Fruit fly (Drosophila melanogaster) whole organism, embryonic: ENCODE measurements around the gene sob.

Experiments used
- Atf6 ChIP-seq: fragments of 200-800 bp; sonication (Bioruptor generic); IDR thresholded peaks from 2 replicates; pipeline ENCODE4 v1.3.6; 2022; ENCODE audit warnings: missing biosample characterization, missing genetic modification characterization
- BtbVII ChIP-seq: fragments of 200-800 bp; sonication (Bioruptor generic); optimal IDR thresholded peaks from 3 replicates; lab custom pipeline; 2017; ENCODE audit warnings: missing biosample characterization, mild to moderate bottlenecking, missing genetic modification characterization
- C15 ChIP-seq: fragments of 200-800 bp; sonication (Bioruptor generic); IDR thresholded peaks from 3 replicates; pipeline ENCODE4 v1.3.6; 2022; ENCODE audit warnings: missing biosample characterization, missing genetic modification characterization
- CG13287 ChIP-seq: fragments of 200-800 bp; sonication (Bioruptor generic); IDR thresholded peaks from 2 replicates; pipeline ENCODE4 v1.3.6; 2022; ENCODE audit warnings: missing biosample characterization, missing genetic modification characterization; ENCODE audit not compliant: partially characterized antibody
- CG14014 ChIP-seq: fragments of 200-800 bp; sonication (Bioruptor generic); IDR thresholded peaks from 2 replicates; pipeline ENCODE4 v1.3.6; 2022; ENCODE audit warnings: missing biosample characterization, missing genetic modification characterization
- CG15011 ChIP-seq: fragments of 200-800 bp; sonication (Bioruptor generic); optimal IDR thresholded peaks from 3 replicates; lab custom pipeline; 2018; ENCODE audit warnings: missing biosample characterization, mild to moderate bottlenecking, missing genetic modification characterization
- CG1603 ChIP-seq: fragments of 200-800 bp; sonication (Bioruptor generic); optimal IDR thresholded peaks from 2 replicates; lab custom pipeline; 2019; ENCODE audit warnings: missing biosample characterization, mild to moderate bottlenecking, missing genetic modification characterization, moderate library complexity
- CG1647 ChIP-seq: fragments of 200-800 bp; sonication (Bioruptor generic); optimal IDR thresholded peaks from 3 replicates; lab custom pipeline; 2016; ENCODE audit warnings: missing biosample characterization, missing genetic modification characterization
- CG17912 ChIP-seq: fragments of 200-800 bp; sonication (Bioruptor generic); optimal IDR thresholded peaks from 2 replicates; lab custom pipeline; 2018; ENCODE audit warnings: missing biosample characterization, mild to moderate bottlenecking, missing genetic modification characterization
- CG18599 ChIP-seq: fragments of 200-800 bp; sonication (Bioruptor generic); optimal IDR thresholded peaks from 3 replicates; lab custom pipeline; 2017; ENCODE audit warnings: missing biosample characterization, missing genetic modification characterization, mild to moderate bottlenecking, moderate library complexity, missing genetic modification reagents
- CG31441 ChIP-seq: fragments of 200-800 bp; sonication (Bioruptor generic); IDR thresholded peaks from 2 replicates; pipeline ENCODE4 v1.3.6; 2022; ENCODE audit warnings: missing biosample characterization, missing genetic modification characterization
- CG34376 ChIP-seq: fragments of 200-800 bp; sonication (Bioruptor generic); optimal IDR thresholded peaks from 2 replicates; lab custom pipeline; 2018; ENCODE audit warnings: missing biosample characterization, mild to moderate bottlenecking, missing genetic modification characterization
- CG3847 ChIP-seq: fragments of 200-800 bp; sonication (Bioruptor generic); IDR thresholded peaks from 2 replicates; pipeline ENCODE4 v1.3.6; 2022; ENCODE audit warnings: missing biosample characterization, missing genetic modification characterization
- CG42726 ChIP-seq: fragments of 200-800 bp; sonication (Bioruptor generic); IDR thresholded peaks from 2 replicates; pipeline ENCODE4 v1.3.6; 2022; ENCODE audit warnings: missing biosample characterization, missing genetic modification characterization; ENCODE audit not compliant: partially characterized antibody
- CG6654 ChIP-seq: fragments of 200-800 bp; sonication (Bioruptor generic); optimal IDR thresholded peaks from 2 replicates; lab custom pipeline; 2017; ENCODE audit warnings: missing biosample characterization, mild to moderate bottlenecking, missing genetic modification characterization
- CG7271 ChIP-seq: fragments of 200-800 bp; sonication (Bioruptor generic); optimal IDR thresholded peaks from 2 replicates; lab custom pipeline; 2018; ENCODE audit warnings: missing biosample characterization, mild to moderate bottlenecking, missing genetic modification characterization, moderate library complexity
- CG7357 ChIP-seq: fragments of 200-800 bp; sonication (Bioruptor generic); IDR thresholded peaks from 3 replicates; pipeline ENCODE4 v1.3.6; 2022; ENCODE audit warnings: missing biosample characterization, missing genetic modification characterization
- CG9817 ChIP-seq: fragments of 200-800 bp; sonication (Bioruptor generic); optimal IDR thresholded peaks from 2 replicates; lab custom pipeline; 2018; ENCODE audit warnings: missing biosample characterization, mild to moderate bottlenecking, missing genetic modification characterization, moderate library complexity
- Dad ChIP-seq: fragments of 200-800 bp; sonication (Bioruptor generic); optimal IDR thresholded peaks from 3 replicates; lab custom pipeline; 2016; ENCODE audit warnings: missing biosample characterization, missing genetic modification characterization
- Dfd ChIP-seq, 2 experiments: fragments of >200 bp; optimal IDR thresholded peaks; 2 replicates each; lab custom pipeline; 2017; ENCODE audit warnings: missing biosample characterization in 2 of 2, missing genetic modification characterization in 2 of 2
- Fer3 ChIP-seq: fragments of 200-800 bp; sonication (Bioruptor generic); optimal IDR thresholded peaks from 2 replicates; lab custom pipeline; 2018; ENCODE audit warnings: missing biosample characterization, mild to moderate bottlenecking, missing genetic modification characterization, moderate library complexity
- HHEX ChIP-seq: fragments of 200-800 bp; sonication (Bioruptor generic); optimal IDR thresholded peaks from 3 replicates; lab custom pipeline; 2017; ENCODE audit warnings: missing biosample characterization, mild to moderate bottlenecking, missing genetic modification characterization, missing genetic modification reagents
- Hand ChIP-seq: fragments of 200-800 bp; sonication (Bioruptor generic); optimal IDR thresholded peaks from 2 replicates; lab custom pipeline; 2017; ENCODE audit warnings: mild to moderate bottlenecking, missing biosample characterization, missing genetic modification reagents, missing genetic modification characterization
- HmgD ChIP-seq: fragments of 200-800 bp; sonication (Bioruptor generic); optimal IDR thresholded peaks from 3 replicates; lab custom pipeline; 2016; ENCODE audit warnings: missing biosample characterization, missing genetic modification characterization
- Hr3 ChIP-seq: fragments of 200-800 bp; sonication (Bioruptor generic); optimal IDR thresholded peaks from 3 replicates; lab custom pipeline; 2016; ENCODE audit warnings: missing biosample characterization, missing genetic modification characterization
- Mrtf ChIP-seq: fragments of 200-800 bp; sonication (Bioruptor generic); IDR thresholded peaks from 3 replicates; pipeline ENCODE4 v1.3.6; 2022; ENCODE audit warnings: missing biosample characterization, missing genetic modification characterization
- Nf-YC ChIP-seq: fragments of 200-800 bp; optimal IDR thresholded peaks from 3 replicates; lab custom pipeline; 2019; ENCODE audit warnings: missing biosample characterization, mild to moderate bottlenecking, missing genetic modification characterization, moderate library complexity
- NfI ChIP-seq: fragments of 200-800 bp; sonication (Bioruptor generic); optimal IDR thresholded peaks from 3 replicates; lab custom pipeline; 2018; ENCODE audit warnings: missing biosample characterization, mild to moderate bottlenecking, missing genetic modification characterization, moderate library complexity
- Scr ChIP-seq: fragments of 200-800 bp; sonication (Bioruptor generic); IDR thresholded peaks from 2 replicates; pipeline ENCODE4 v1.3.6; 2022; ENCODE audit warnings: missing biosample characterization, missing genetic modification characterization; ENCODE audit not compliant: partially characterized antibody
- Sox102F ChIP-seq: fragments of 200-800 bp; sonication (Bioruptor generic); optimal IDR thresholded peaks from 2 replicates; lab custom pipeline; 2018; ENCODE audit warnings: missing biosample characterization, mild to moderate bottlenecking, missing genetic modification characterization, moderate library complexity
- Xrp1 ChIP-seq: fragments of 200-800 bp; sonication (Bioruptor generic); IDR thresholded peaks from 2 replicates; pipeline ENCODE4 v1.3.6; 2022; ENCODE audit warnings: missing biosample characterization, missing genetic modification characterization
- ash1 ChIP-seq: fragments of 200-800 bp; sonication (Bioruptor generic); optimal IDR thresholded peaks from 2 replicates; lab custom pipeline; 2018; ENCODE audit warnings: missing biosample characterization, mild to moderate bottlenecking, missing genetic modification characterization
- cas ChIP-seq: fragments of 200-800 bp; sonication (Bioruptor generic); IDR thresholded peaks from 2 replicates; pipeline ENCODE4 v1.3.6; 2022; ENCODE audit warnings: missing biosample characterization, missing genetic modification characterization
- cg ChIP-seq: fragments of 200-800 bp; sonication (Bioruptor generic); optimal IDR thresholded peaks from 3 replicates; lab custom pipeline; 2019; ENCODE audit warnings: missing biosample characterization, mild to moderate bottlenecking, missing genetic modification characterization, moderate library complexity
- corto ChIP-seq: fragments of 200-800 bp; sonication (Bioruptor generic); optimal IDR thresholded peaks from 2 replicates; lab custom pipeline; 2016; ENCODE audit warnings: missing biosample characterization, mild to moderate bottlenecking, missing genetic modification characterization, moderate library complexity
- dati ChIP-seq: fragments of 200-800 bp; sonication (Bioruptor generic); IDR thresholded peaks from 2 replicates; pipeline ENCODE4 v1.3.6; 2022; ENCODE audit warnings: missing biosample characterization, missing genetic modification characterization
- exex ChIP-seq: fragments of 200-800 bp; sonication (Bioruptor generic); optimal IDR thresholded peaks from 4 replicates; lab custom pipeline; 2018; ENCODE audit warnings: missing biosample characterization, mild to moderate bottlenecking, missing genetic modification characterization, moderate library complexity
- fru ChIP-seq: fragments of >200 bp; optimal IDR thresholded peaks from 2 replicates; lab custom pipeline; 2017
- fu2 ChIP-seq: fragments of 200-800 bp; sonication (Bioruptor generic); optimal IDR thresholded peaks from 2 replicates; lab custom pipeline; 2016; ENCODE audit warnings: missing biosample characterization, missing genetic modification characterization
- hth ChIP-seq: fragments of >200 bp; optimal IDR thresholded peaks from 2 replicates; lab custom pipeline; 2017; ENCODE audit warnings: inconsistent platforms
- kni ChIP-seq: fragments of 200-800 bp; sonication (Bioruptor generic); optimal IDR thresholded peaks from 3 replicates; lab custom pipeline; 2017; ENCODE audit warnings: mild to moderate bottlenecking, missing biosample characterization, missing genetic modification reagents, missing genetic modification characterization
- lab ChIP-seq: fragments of 200-800 bp; sonication (Bioruptor generic); optimal IDR thresholded peaks from 3 replicates; lab custom pipeline; 2017; ENCODE audit warnings: missing biosample characterization, missing genetic modification characterization, mild to moderate bottlenecking, moderate library complexity, missing genetic modification reagents
- lov ChIP-seq, 2 experiments: fragments of 200-800 bp in 1 of 2; fragments of >200 bp in 1 of 2; sonication (Bioruptor generic) in 1 of 2; IDR thresholded peaks in 1 of 2; optimal IDR thresholded peaks in 1 of 2; 2 replicates in 1 of 2; 3 replicates in 1 of 2; pipeline versions ENCODE4 v1.3.6 to Lab custom; 2017 to 2022; ENCODE audit warnings: missing biosample characterization in 1 of 2, missing genetic modification characterization in 1 of 2
- onecut ChIP-seq: fragments of 200-800 bp; sonication (Bioruptor generic); IDR thresholded peaks from 2 replicates; pipeline ENCODE4 v1.3.6; 2022; ENCODE audit warnings: missing biosample characterization, missing genetic modification characterization
- sd ChIP-seq: fragments of 200-800 bp; sonication (Bioruptor generic); optimal IDR thresholded peaks from 3 replicates; lab custom pipeline; 2018; ENCODE audit warnings: missing biosample characterization, mild to moderate bottlenecking, missing genetic modification characterization, moderate library complexity
- sisA ChIP-seq: fragments of 200-800 bp; sonication (Bioruptor generic); IDR thresholded peaks from 2 replicates; pipeline ENCODE4 v1.3.6; 2022; ENCODE audit warnings: missing biosample characterization, missing genetic modification characterization
- sna ChIP-seq: fragments of 200-800 bp; sonication (Bioruptor generic); IDR thresholded peaks from 2 replicates; pipeline ENCODE4 v1.3.6; 2022; ENCODE audit warnings: missing biosample characterization, missing genetic modification characterization; ENCODE audit not compliant: partially characterized antibody
- sqz ChIP-seq: fragments of 200-800 bp; sonication (Bioruptor generic); optimal IDR thresholded peaks from 3 replicates; lab custom pipeline; 2018; ENCODE audit warnings: missing biosample characterization, mild to moderate bottlenecking, missing genetic modification characterization
- tio ChIP-seq: fragments of 200-800 bp; sonication (Bioruptor generic); optimal IDR thresholded peaks from 2 replicates; lab custom pipeline; 2017; ENCODE audit warnings: missing biosample characterization, missing genetic modification characterization, inconsistent platforms
- trem ChIP-seq: fragments of 200-800 bp; optimal IDR thresholded peaks from 3 replicates; lab custom pipeline; 2019; ENCODE audit warnings: missing biosample characterization, mild to moderate bottlenecking, missing genetic modification characterization, moderate library complexity
- wek ChIP-seq: fragments of 200-800 bp; sonication (Bioruptor generic); optimal IDR thresholded peaks from 3 replicates; lab custom pipeline; 2018; ENCODE audit warnings: missing biosample characterization, mild to moderate bottlenecking, missing genetic modification characterization, moderate library complexity

sob gene

dm6 chr2L:3624784-3625183, 44.2 kb upstream of the sob start (continued):
- TF ChIP-seq HmgD (GFP tag; lab: Kevin White, UChicago) (no peak), fu2 (GFP tag; lab: Kevin White, UChicago) (no peak), sqz (no peak), Scr (GFP tag; lab: Robert Waterston, UW) (no peak), lov (optimal IDR thresholded peaks at IDR 0.05; lab: Kevin White, UChicago) (no peak), lov (GFP tag; IDR thresholded peaks at IDR 0.05; lab: Robert Waterston, UW) (no peak), Xrp1 (GFP tag; lab: Robert Waterston, UW) (peak; percentile 48; the same call in 1 of the 2 replicates), Nf-YC (no peak), CG9817 (no peak), fru (lab: Kevin White, UChicago) (no peak), CG7271 (tag; lab: Kevin White, UChicago) (no peak), C15 (no peak), CG34376 (GFP tag; lab: Kevin White, UChicago) (no peak), kni (no peak), HHEX (GFP tag; lab: Kevin White, UChicago) (no peak), CG15011 (GFP tag; lab: Kevin White, UChicago) (no peak), CG13287 (GFP tag; lab: Robert Waterston, UW) (no peak), sna (no peak), CG7357 (GFP tag; lab: Robert Waterston, UW) (no peak), exex (no peak), CG42726 (GFP tag; lab: Robert Waterston, UW) (no peak), NfI (GFP tag; lab: Kevin White, UChicago) (no peak), cas (no peak), BtbVII (no peak), CG18599 (GFP tag; lab: Kevin White, UChicago) (no peak), onecut (GFP tag; lab: Robert Waterston, UW) (no peak), Fer3 (no peak), Hand (GFP tag; lab: Kevin White, UChicago) (no peak), CG31441 (GFP tag; lab: Robert Waterston, UW) (0 out of 2 replicates have a peak, but pooled peaks have one; percentile 17), CG3847 (GFP tag; lab: Robert Waterston, UW) (no peak), dati (GFP tag; lab: Robert Waterston, UW) (no peak), cg (GFP tag; lab: Kevin White, UChicago) (no peak), Hr3 (GFP tag; lab: Kevin White, UChicago) (peak; percentile 17), CG1647 (GFP tag; lab: Kevin White, UChicago) (no peak), hth (no peak), CG17912 (no peak), Dad (GFP tag; lab: Kevin White, UChicago) (no peak), ash1 (GFP tag; lab: Kevin White, UChicago) (no peak), Sox102F (GFP tag; lab: Kevin White, UChicago) (peak; percentile 38), Atf6 (GFP tag; lab: Robert Waterston, UW) (no peak), Mrtf (GFP tag; lab: Robert Waterston, UW) (no peak), tio (GFP tag; lab: Kevin White, UChicago) (no peak), sd (tag; lab: Kevin White, UChicago) (no peak), wek (GFP tag; lab: Kevin White, UChicago) (no peak), corto (GFP tag; lab: Kevin White, UChicago) (no peak), CG14014 (GFP tag; lab: Robert Waterston, UW) (no peak), lab (GFP tag; lab: Kevin White, UChicago) (no peak), sisA (GFP tag; lab: Robert Waterston, UW) (peak; percentile 24; the same call in 1 of the 2 replicates), Dfd (GFP tag; optimal IDR thresholded peaks at IDR 0.05; lab: Kevin White, UChicago) (no peak), CG6654 (GFP tag; lab: Kevin White, UChicago) (no peak), trem (tag; lab: Kevin White, UChicago) (peak; percentile 7), CG1603 (peak; percentile 37)
